Fruit fly (Drosophila melanogaster): Measurements from ENCODE around the gene CG3842.

Gene CG3842

DNA sequence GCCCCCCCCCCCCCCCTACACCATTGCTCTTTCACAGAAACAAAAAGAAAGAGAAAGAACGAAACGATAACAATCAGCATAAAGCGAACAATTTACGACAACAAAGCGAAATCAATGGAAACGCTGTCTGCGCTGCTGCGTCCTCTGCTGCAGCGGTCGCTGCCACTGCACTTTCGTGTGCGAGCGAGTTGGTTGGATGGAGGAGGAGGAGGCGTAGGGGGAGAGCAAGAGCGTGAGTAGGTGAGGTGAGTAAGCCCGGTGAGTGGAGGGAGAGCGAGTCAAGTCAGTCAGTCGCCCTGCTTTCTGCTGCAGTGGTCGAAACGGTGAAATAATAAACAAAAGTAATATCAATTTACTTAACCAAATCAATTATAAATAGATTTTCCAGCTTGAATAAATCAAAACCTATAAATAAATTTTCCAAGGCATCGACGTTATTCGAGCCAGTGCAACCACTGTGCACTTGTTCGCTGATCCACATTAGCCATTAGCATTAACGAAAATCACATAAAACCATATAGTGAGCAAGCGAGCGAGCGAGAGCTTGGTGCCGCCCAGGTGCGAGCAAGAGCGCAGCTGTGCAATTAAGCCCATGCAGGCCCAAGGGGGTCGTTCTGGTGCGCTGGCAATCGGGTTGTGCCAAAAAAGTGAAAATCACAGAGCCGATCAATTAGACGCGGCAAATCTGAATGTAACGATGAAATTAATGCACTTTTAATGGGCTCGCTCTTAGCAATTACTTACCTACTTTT is 6.4 kb downstream of the CG3842 start (continued):
- TF ChIP-seq CG1647 (GFP tag; optimal IDR thresholded peaks at IDR 0.05) (no peak), mld (GFP tag; IDR thresholded peaks at IDR 0.05; ENCODE audit: partially characterized antibody) (no peak), CG11247 (GFP tag; IDR thresholded peaks at IDR 0.05) (no peak), zen2 (GFP tag; IDR thresholded peaks at IDR 0.05; ENCODE audit: partially characterized antibody) (no peak), CG15073 (GFP tag; optimal IDR thresholded peaks at IDR 0.05) (no peak), Mrtf (GFP tag; IDR thresholded peaks at IDR 0.05) (no peak), CTCF (GFP tag; optimal IDR thresholded peaks at IDR 0.05) (no peak), vnd (GFP tag; IDR thresholded peaks at IDR 0.05; ENCODE audit: partially characterized antibody) (no peak), lilli (GFP tag; optimal IDR thresholded peaks at IDR 0.05) (no peak), CG8359 (GFP tag; optimal IDR thresholded peaks at IDR 0.05; ENCODE audit: borderline replicate concordance) (no peak), tna (GFP tag; IDR thresholded peaks at IDR 0.05; ENCODE audit: partially characterized antibody) (no peak), CG10543 (GFP tag; optimal IDR thresholded peaks at IDR 0.05) (no peak), CG10366 (GFP tag; IDR thresholded peaks at IDR 0.05) (peak; percentile 61), CG14441 (GFP tag; IDR thresholded peaks at IDR 0.05) (peak; percentile 63; the same call in 1 of the 2 replicates), tio (GFP tag; optimal IDR thresholded peaks at IDR 0.05) (no peak), CG13424 (tag; optimal IDR thresholded peaks at IDR 0.05) (no peak), CG33557 (GFP tag; optimal IDR thresholded peaks at IDR 0.05) (no peak), unpg (GFP tag; optimal IDR thresholded peaks at IDR 0.05) (peak; percentile 10), Chrac-16 (GFP tag; optimal IDR thresholded peaks at IDR 0.05) (no peak), Sox102F (GFP tag; optimal IDR thresholded peaks at IDR 0.05) (peak; percentile 63), CG15514 (GFP tag; optimal IDR thresholded peaks at IDR 0.05) (no peak), GATAe (GFP tag; conservative IDR thresholded peaks at IDR 0.05) (no peak), CG11085 (GFP tag; IDR thresholded peaks at IDR 0.05) (no peak), her (GFP tag; optimal IDR thresholded peaks at IDR 0.05) (no peak), nerfin-2 (GFP tag; IDR thresholded peaks at IDR 0.05; ENCODE audit: partially characterized antibody) (no peak), prd (optimal IDR thresholded peaks at IDR 0.05) (no peak), prd (GFP tag; IDR thresholded peaks at IDR 0.05) (peak; percentile 70; the same call in 2 of the 3 replicates), CG30403 (GFP tag; optimal IDR thresholded peaks at IDR 0.05) (peak; percentile 7), CG9727 (GFP tag; optimal IDR thresholded peaks at IDR 0.05) (no peak), Antp (GFP tag; optimal IDR thresholded peaks at IDR 0.05) (no peak), CG7556 (GFP tag; optimal IDR thresholded peaks at IDR 0.05) (no peak), sens (GFP tag) (peak; percentile 91), chm (GFP tag; IDR thresholded peaks at IDR 0.05) (no peak), CG17328 (GFP tag; IDR thresholded peaks at IDR 0.05) (peak; percentile 59), CG30020 (tag; optimal IDR thresholded peaks at IDR 0.05) (no peak), dm (GFP tag; optimal IDR thresholded peaks at IDR 0.05) (no peak), amos (GFP tag; IDR thresholded peaks at IDR 0.05; ENCODE audit: partially characterized antibody) (no peak), tin (GFP tag; optimal IDR thresholded peaks at IDR 0.05) (no peak), emc (GFP tag; optimal IDR thresholded peaks at IDR 0.05) (no peak), ind (GFP tag; optimal IDR thresholded peaks at IDR 0.05) (no peak), grau (tag; optimal IDR thresholded peaks at IDR 0.05) (no peak), sob (GFP tag; IDR thresholded peaks at IDR 0.05) (peak; percentile 42; the same call in 1 of the 2 replicates), usp (GFP tag; optimal IDR thresholded peaks at IDR 0.05) (no peak), Hr39 (optimal IDR thresholded peaks at IDR 0.05) (no peak), slbo (GFP tag; IDR thresholded peaks at IDR 0.05) (0 out of 2 replicates have a peak, but pooled peaks have one; percentile 7), CG7928 (GFP tag; optimal IDR thresholded peaks at IDR 0.05) (no peak), CG11504 (tag; optimal IDR thresholded peaks at IDR 0.05) (peak; percentile 32), CG6654 (GFP tag; optimal IDR thresholded peaks at IDR 0.05) (no peak), sc (optimal IDR thresholded peaks at IDR 0.05) (no peak), sc (GFP tag; optimal IDR thresholded peaks at IDR 0.05) (peak; percentile 2), Xrp1 (GFP tag; IDR thresholded peaks at IDR 0.05) (peak; percentile 68)

All from whole organism, embryonic.